Fruit fly (Drosophila melanogaster): ENCODE measurements around the gene superdeath.

dm6 chr3R:29095525-29095924, 42.9 kb upstream of the superdeath start:
- TF ChIP-seq psq (optimal IDR thresholded peaks at IDR 0.05) (no peak), ttk (optimal IDR thresholded peaks at IDR 0.05) (no peak)

All from Kc167 (cell line).